Fruit fly (Drosophila melanogaster) whole organism, adult: Measurements from ENCODE around the gene CG7739.

Experiments used
- CG11617 ChIP-seq: fragments of 200-800 bp; sonication (Bioruptor generic); optimal IDR thresholded peaks from 2 replicates; lab custom pipeline; 2017; ENCODE audit warnings: mild to moderate bottlenecking, missing biosample characterization, missing genetic modification reagents, missing genetic modification characterization
- CG12768 ChIP-seq: fragments of 200-800 bp; sonication (Bioruptor generic); optimal IDR thresholded peaks from 2 replicates; lab custom pipeline; 2017; ENCODE audit warnings: missing biosample characterization, missing genetic modification characterization, mild to moderate bottlenecking, moderate library complexity, missing genetic modification reagents
- CG14711 ChIP-seq: fragments of 200-800 bp; sonication (Bioruptor generic); optimal IDR thresholded peaks from 2 replicates; lab custom pipeline; 2018; ENCODE audit warnings: missing biosample characterization, mild to moderate bottlenecking, missing genetic modification characterization, moderate library complexity
- CG1620 ChIP-seq: fragments of 200-800 bp; sonication (Bioruptor generic); optimal IDR thresholded peaks from 2 replicates; lab custom pipeline; 2016; ENCODE audit warnings: missing biosample characterization, missing genetic modification characterization
- CG33017 ChIP-seq: fragments of 200-800 bp; sonication (Bioruptor generic); optimal IDR thresholded peaks from 2 replicates; lab custom pipeline; 2018; ENCODE audit warnings: missing biosample characterization, mild to moderate bottlenecking, missing genetic modification characterization, moderate library complexity
- CG5204 ChIP-seq: fragments of 200-800 bp; sonication (Bioruptor generic); optimal IDR thresholded peaks from 2 replicates; lab custom pipeline; 2016; ENCODE audit warnings: missing biosample characterization, missing genetic modification characterization
- CG7045 ChIP-seq: fragments of 200-800 bp; sonication (Bioruptor generic); optimal IDR thresholded peaks from 2 replicates; lab custom pipeline; 2017; ENCODE audit warnings: missing biosample characterization, mild to moderate bottlenecking, missing genetic modification characterization
- CG7101 ChIP-seq: fragments of 200-800 bp; sonication (Bioruptor generic); optimal IDR thresholded peaks from 2 replicates; lab custom pipeline; 2018; ENCODE audit warnings: missing biosample characterization, mild to moderate bottlenecking, missing genetic modification characterization, moderate library complexity
- Clk ChIP-seq: fragments of 200-800 bp; sonication (Bioruptor generic); optimal IDR thresholded peaks from 2 replicates; lab custom pipeline; 2017; ENCODE audit warnings: missing biosample characterization, missing genetic modification characterization
- Crg-1 ChIP-seq: fragments of 200-800 bp; sonication (Bioruptor generic); optimal IDR thresholded peaks from 2 replicates; lab custom pipeline; 2016; ENCODE audit warnings: missing biosample characterization, missing genetic modification characterization
- Hr96 ChIP-seq: fragments of 200-800 bp; sonication (Bioruptor generic); optimal IDR thresholded peaks from 2 replicates; lab custom pipeline; 2016; ENCODE audit warnings: missing biosample characterization, missing genetic modification characterization
- Mnt ChIP-seq: fragments of 200-800 bp; sonication (Bioruptor generic); optimal IDR thresholded peaks from 2 replicates; lab custom pipeline; 2016; ENCODE audit warnings: missing biosample characterization, mild to moderate bottlenecking, missing genetic modification characterization
- cic ChIP-seq: fragments of 200-800 bp; sonication (Bioruptor generic); optimal IDR thresholded peaks from 2 replicates; lab custom pipeline; 2017; ENCODE audit warnings: missing biosample characterization, mild to moderate bottlenecking, missing genetic modification characterization, moderate library complexity
- cnc ChIP-seq, 2 experiments: fragments of >200 bp; optimal IDR thresholded peaks; 2 replicates each; lab custom pipeline; 2017
- kay ChIP-seq: fragments of 200-800 bp; sonication (Bioruptor generic); peaks from one replicate; lab custom pipeline; 2016; ENCODE audit warnings: missing biosample characterization, missing genetic modification characterization, borderline replicate concordance
- ovo ChIP-seq: fragments of 200-800 bp; sonication (Bioruptor generic); optimal IDR thresholded peaks from 2 replicates; lab custom pipeline; 2016; ENCODE audit warnings: missing biosample characterization, missing genetic modification characterization
- pad ChIP-seq: fragments of 200-800 bp; sonication (Bioruptor generic); optimal IDR thresholded peaks from 3 replicates; lab custom pipeline; 2017; ENCODE audit warnings: missing biosample characterization, missing genetic modification characterization, mild to moderate bottlenecking, moderate library complexity, missing genetic modification reagents
- tj ChIP-seq: fragments of 200-800 bp; sonication (Bioruptor generic); optimal IDR thresholded peaks from 3 replicates; lab custom pipeline; 2017; ENCODE audit warnings: missing biosample characterization, mild to moderate bottlenecking, missing genetic modification characterization, moderate library complexity
- toe ChIP-seq: fragments of 200-800 bp; sonication (Bioruptor generic); optimal IDR thresholded peaks from 2 replicates; lab custom pipeline; 2016; ENCODE audit warnings: missing biosample characterization, missing genetic modification characterization

CG7739 gene

DNA sequence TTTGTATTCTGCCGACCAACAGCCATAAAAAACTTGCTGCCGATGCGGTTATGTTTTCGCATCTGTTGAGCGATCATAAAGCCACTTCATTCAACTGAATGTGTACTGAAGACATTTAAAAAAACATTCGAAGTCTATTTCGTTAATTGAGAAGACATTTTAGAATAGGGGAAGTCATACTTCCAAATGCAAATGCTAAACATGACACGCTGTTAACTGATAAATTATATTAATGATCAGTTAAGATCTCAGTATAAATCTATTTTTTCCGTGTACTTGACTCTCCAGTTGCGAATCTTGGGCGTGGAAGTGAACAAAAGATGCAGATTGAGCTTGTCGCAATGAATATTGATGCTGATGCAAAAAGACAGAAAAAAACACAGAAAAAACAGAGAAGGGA, 33.1 kb upstream of the CG7739 start:
- TF ChIP-seq pad (GFP tag; lab: Kevin White, UChicago) = no peak
- TF ChIP-seq tj (GFP tag; lab: Kevin White, UChicago) = peak; percentile 70
- no peak for TF ChIP-seq CG7045 (GFP tag; lab: Kevin White, UChicago)

DNA sequence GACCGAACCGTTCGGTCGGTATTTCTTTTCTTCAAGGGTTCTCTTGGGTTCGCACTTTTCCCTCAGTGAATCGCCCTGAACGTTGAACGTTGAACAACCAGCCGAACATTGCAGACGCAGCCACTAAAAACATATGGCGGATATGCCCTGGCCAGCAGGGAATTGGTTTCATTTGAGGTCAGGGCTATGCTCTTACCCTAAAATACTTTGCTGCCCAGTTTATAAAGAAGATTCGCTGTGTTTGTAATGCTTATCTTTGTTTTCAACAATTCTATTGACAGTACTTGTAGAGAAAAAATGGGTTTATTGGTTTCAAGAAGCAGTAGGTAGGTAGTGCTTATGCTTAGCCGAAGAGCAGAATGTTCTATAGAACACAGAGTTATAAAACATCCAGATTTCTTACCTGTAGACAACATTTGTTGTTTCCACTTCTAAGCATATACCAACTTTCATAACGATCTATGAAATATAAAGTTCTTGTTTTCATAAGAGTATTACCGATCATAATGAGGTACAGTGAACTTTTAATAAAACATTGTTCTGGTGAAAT, 32.4 kb upstream of the CG7739 start:
- TF ChIP-seq CG33017 (tag; lab: Kevin White, UChicago) (no peak), CG12768 (peak; percentile 35)

DNA sequence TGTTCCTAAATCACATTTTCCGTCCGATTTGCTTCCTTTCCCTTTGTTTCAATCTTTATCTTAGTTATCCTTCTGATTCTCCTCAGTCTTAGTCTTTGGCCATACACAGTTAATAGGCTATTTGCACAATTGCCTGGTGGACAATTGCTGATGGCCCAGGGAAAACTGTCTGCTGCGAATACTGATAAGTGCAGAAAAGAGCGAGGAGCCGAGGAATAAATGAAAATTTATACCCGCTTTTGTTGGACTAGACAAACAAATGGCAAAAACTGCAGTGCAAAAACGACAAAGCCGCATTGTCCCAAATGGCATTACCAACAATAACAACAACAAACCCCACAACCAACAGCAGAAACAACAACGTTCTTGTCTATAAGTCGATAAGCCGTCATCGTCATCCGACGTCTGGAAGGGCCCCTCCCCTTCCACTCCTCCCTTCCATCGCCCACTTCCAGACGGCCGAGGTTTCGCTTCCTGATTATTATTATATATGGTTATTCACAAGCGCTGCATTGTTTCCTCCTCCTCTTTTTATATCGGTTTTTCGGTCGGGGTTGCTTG, 31.3 kb upstream of the CG7739 start:
- TF ChIP-seq kay (peak; percentile 8), CG7045 (GFP tag; lab: Kevin White, UChicago) (no peak), Mnt (GFP tag; lab: Kevin White, UChicago) (no peak), CG12768 (peak; percentile 4), pad (GFP tag; lab: Kevin White, UChicago) (no peak), CG7101 (tag; lab: Kevin White, UChicago) (no peak), Hr96 (GFP tag; lab: Kevin White, UChicago) (no peak), cnc (optimal IDR thresholded peaks at IDR 0.05; lab: Kevin White, UChicago) (no peak)

dm6 chr3L:15593399-15593798, 30.5 kb upstream of the CG7739 start:
- no peak for TF ChIP-seq CG12768
- peak; percentile 17 for TF ChIP-seq ovo

DNA sequence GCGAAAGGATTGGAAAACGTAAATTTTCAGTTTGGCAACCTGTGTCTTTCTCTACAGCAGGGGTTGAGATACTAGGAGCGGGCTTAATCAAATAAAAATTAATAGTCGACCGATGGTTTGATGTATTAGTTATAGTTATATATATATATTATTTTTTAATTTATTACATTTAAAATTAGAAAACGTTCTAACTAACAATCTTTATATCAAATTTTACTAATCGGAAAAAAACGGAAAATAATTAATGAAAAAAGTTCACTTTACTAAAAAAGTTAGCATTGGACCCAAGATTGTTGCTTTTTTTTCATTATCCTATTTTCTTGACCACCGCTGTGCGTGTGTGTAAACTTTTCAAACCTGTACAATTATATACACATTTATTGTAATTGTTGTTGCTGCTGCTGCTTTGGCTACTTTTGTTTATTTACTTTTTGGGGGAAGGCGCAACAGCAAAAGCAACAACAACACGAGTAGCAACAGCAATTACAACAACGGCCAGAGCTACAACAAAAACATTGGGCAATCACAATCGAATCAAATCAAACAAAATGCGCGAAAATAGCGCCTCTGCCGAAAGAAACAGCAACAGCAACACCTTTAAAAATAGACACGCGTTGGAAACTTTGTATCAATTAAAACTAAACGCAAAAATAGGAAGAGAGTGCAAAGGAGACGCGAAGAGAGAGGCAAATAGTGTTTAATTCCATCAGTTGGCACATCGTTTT, 29.8 kb upstream of the CG7739 start:
- TF ChIP-seq CG11617 = no peak
- no peak for TF ChIP-seq cnc (optimal IDR thresholded peaks at IDR 0.05; lab: Kevin White, UChicago)
- no peak for TF ChIP-seq Crg-1 (GFP tag; lab: Kevin White, UChicago)
- no peak for TF ChIP-seq kay
- peak; percentile 28 for TF ChIP-seq CG33017 (tag; lab: Kevin White, UChicago)

dm6 chr3L:15590803-15591597, 28.1 kb upstream of the CG7739 start:
- no peak for TF ChIP-seq cic (GFP tag; lab: Kevin White, UChicago)
- no peak for TF ChIP-seq toe (GFP tag; lab: Kevin White, UChicago)
- no peak for TF ChIP-seq CG33017 (tag; lab: Kevin White, UChicago)
- no peak for TF ChIP-seq CG7045 (GFP tag; lab: Kevin White, UChicago)
- TF ChIP-seq CG7101 (tag; lab: Kevin White, UChicago) = no peak
- TF ChIP-seq CG14711 (tag; lab: Kevin White, UChicago) = no peak
- TF ChIP-seq pad (GFP tag; lab: Kevin White, UChicago) = no peak
- no peak for TF ChIP-seq CG11617
- TF ChIP-seq CG5204 (GFP tag; lab: Kevin White, UChicago) = no peak

DNA sequence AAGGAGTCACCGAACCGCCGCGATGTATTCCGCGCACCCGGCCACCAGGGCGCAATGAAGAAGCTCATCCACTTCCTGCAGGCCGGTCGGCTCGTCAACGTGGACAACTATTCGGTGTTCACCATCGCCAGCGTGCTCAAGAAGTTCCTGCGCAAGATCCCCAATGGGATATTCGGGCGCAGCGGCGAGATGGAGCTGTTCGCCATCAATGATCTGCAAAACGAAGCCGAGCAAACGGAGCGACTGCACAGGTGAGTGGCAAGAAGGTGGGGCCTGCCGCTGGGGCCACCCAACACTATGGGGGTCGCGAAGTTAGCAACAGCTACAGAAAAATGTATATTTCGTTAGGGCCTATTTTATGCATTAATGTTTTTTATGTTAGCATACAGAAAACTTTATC, 26.9 kb upstream of the CG7739 start:
- TF ChIP-seq toe (GFP tag; lab: Kevin White, UChicago) = no peak
- TF ChIP-seq tj (GFP tag; lab: Kevin White, UChicago) = no peak
- TF ChIP-seq kay = no peak
- TF ChIP-seq CG1620 (GFP tag; lab: Kevin White, UChicago) = no peak
- no peak for TF ChIP-seq CG5204 (GFP tag; lab: Kevin White, UChicago)
- no peak for TF ChIP-seq Crg-1 (GFP tag; lab: Kevin White, UChicago)
- TF ChIP-seq CG12768 = no peak
- TF ChIP-seq cnc (optimal IDR thresholded peaks at IDR 0.05; lab: Kevin White, UChicago) = no peak
- TF ChIP-seq CG11617 = no peak
- no peak for TF ChIP-seq CG7101 (tag; lab: Kevin White, UChicago)
- TF ChIP-seq CG7045 (GFP tag; lab: Kevin White, UChicago) = no peak
- TF ChIP-seq Clk = no peak
- no peak for TF ChIP-seq CG33017 (tag; lab: Kevin White, UChicago)
- TF ChIP-seq Mnt (GFP tag; lab: Kevin White, UChicago) = no peak
- TF ChIP-seq Hr96 (GFP tag; lab: Kevin White, UChicago) = no peak
- TF ChIP-seq ovo = no peak
